Fruit fly (Drosophila melanogaster) whole organism, pupa: Measurements from ENCODE around the gene Shc.
A peak's percentile ranks its signal among the peaks of the same experiment; 100 is the strongest.

Source experiments
- CG10348 ChIP-seq: fragments of 200-800 bp; sonication (Bioruptor generic); IDR thresholded peaks from 2 replicates; pipeline ENCODE4 v1.3.6; 2022; ENCODE audit warnings: missing biosample characterization, missing genetic modification characterization
- CG12605 ChIP-seq: fragments of 200-800 bp; sonication (Bioruptor generic); IDR thresholded peaks from 2 replicates; pipeline ENCODE4 v1.3.6; 2022; ENCODE audit warnings: missing biosample characterization, missing genetic modification characterization
- CG13204 ChIP-seq: fragments of 200-800 bp; sonication (Bioruptor generic); optimal IDR thresholded peaks from 2 replicates; lab custom pipeline; 2018; ENCODE audit warnings: missing biosample characterization, mild to moderate bottlenecking, missing genetic modification characterization, moderate library complexity
- CG17806 ChIP-seq: fragments of 200-800 bp; sonication (Bioruptor generic); optimal IDR thresholded peaks from 2 replicates; lab custom pipeline; 2018; ENCODE audit warnings: missing biosample characterization, mild to moderate bottlenecking, missing genetic modification characterization, moderate library complexity
- CG32121 ChIP-seq: fragments of 200-800 bp; sonication (Bioruptor generic); IDR thresholded peaks from 2 replicates; pipeline ENCODE4 v1.3.6; 2022; ENCODE audit warnings: missing biosample characterization, missing genetic modification characterization
- CG4496 ChIP-seq: fragments of 200-800 bp; sonication (Bioruptor generic); IDR thresholded peaks from 3 replicates; pipeline ENCODE4 v1.3.6; 2022; ENCODE audit warnings: missing biosample characterization, missing genetic modification characterization
- CG8159 ChIP-seq: fragments of 200-800 bp; sonication (Bioruptor generic); optimal IDR thresholded peaks from 3 replicates; lab custom pipeline; 2018; ENCODE audit warnings: missing biosample characterization, mild to moderate bottlenecking, missing genetic modification characterization, moderate library complexity
- EcR ChIP-seq: fragments of 200-800 bp; sonication (Bioruptor generic); optimal IDR thresholded peaks from 3 replicates; lab custom pipeline; 2019; ENCODE audit warnings: missing biosample characterization, missing genetic modification characterization, mild to moderate bottlenecking, moderate library complexity, missing genetic modification reagents
- Pif1A ChIP-seq: fragments of 200-800 bp; sonication (Bioruptor generic); optimal IDR thresholded peaks from 3 replicates; lab custom pipeline; 2016; ENCODE audit warnings: missing biosample characterization, missing genetic modification characterization
- Snoo ChIP-seq: fragments of 200-800 bp; sonication (Bioruptor generic); optimal IDR thresholded peaks from 3 replicates; lab custom pipeline; 2017; ENCODE audit warnings: missing biosample characterization, mild to moderate bottlenecking, missing genetic modification characterization, inconsistent platforms
- fd96Ca ChIP-seq: fragments of 200-800 bp; sonication (Bioruptor generic); IDR thresholded peaks from 3 replicates; pipeline ENCODE4 v1.3.6; 2022; ENCODE audit warnings: missing biosample characterization, missing genetic modification characterization
- gl ChIP-seq: fragments of 200-800 bp; sonication (Bioruptor generic); optimal IDR thresholded peaks from 2 replicates; lab custom pipeline; 2018; ENCODE audit warnings: missing biosample characterization, mild to moderate bottlenecking, missing genetic modification characterization
- rn ChIP-seq: fragments of 200-800 bp; sonication (Bioruptor generic); IDR thresholded peaks from 2 replicates; pipeline ENCODE4 v1.3.6; 2022; ENCODE audit warnings: missing biosample characterization, missing genetic modification characterization

DNA sequence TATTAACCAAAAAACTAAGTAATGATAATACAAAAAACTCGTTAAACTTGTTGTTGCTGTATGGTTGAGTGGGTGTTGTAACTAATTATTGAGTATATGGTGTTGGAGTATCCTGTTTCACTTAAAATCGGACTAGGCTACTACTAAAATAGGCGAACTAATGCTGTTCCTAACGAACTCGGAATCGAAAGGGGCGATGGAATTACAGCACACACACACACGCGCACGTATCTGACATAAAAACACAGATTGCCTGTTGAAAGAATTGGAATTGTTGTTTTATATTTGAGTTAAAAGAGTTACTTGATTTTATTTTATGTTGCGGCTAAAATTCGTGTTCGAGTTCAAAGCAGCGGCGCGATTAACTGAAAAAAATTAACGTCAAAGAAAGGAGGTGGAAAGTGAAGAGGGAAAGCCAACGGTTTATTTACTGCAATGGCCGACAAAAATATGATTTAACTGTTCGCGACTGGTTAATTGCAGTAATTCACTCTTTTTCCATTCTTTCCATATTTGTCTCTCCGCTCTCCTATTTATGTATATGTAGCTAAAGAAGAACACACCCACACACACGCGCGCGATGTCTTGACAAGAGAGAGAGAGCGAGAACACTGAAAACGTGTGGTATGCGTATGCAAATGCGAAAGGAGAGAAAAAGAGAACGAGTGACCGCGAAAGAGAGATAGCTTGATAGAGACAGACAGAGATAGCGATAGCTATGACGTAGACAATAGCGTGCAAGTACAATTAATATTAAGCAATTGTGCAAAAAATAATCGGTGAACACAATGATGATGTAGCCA, 25.3 kb upstream of the Shc start:
- TF ChIP-seq CG12605 (GFP tag; lab: Robert Waterston, UW) (no peak), CG13204 (GFP tag; lab: Kevin White, UChicago) (no peak), CG32121 (GFP tag; lab: Robert Waterston, UW) (no peak), Snoo (tag; lab: Kevin White, UChicago) (no peak), CG10348 (no peak), rn (GFP tag; lab: Robert Waterston, UW) (no peak), EcR (peak; percentile 23), CG17806 (tag; lab: Kevin White, UChicago) (no peak), Pif1A (GFP tag; lab: Kevin White, UChicago) (no peak), gl (tag; lab: Kevin White, UChicago) (no peak), CG4496 (GFP tag; lab: Robert Waterston, UW) (no peak), fd96Ca (GFP tag; lab: Robert Waterston, UW) (no peak), CG8159 (tag; lab: Kevin White, UChicago) (no peak)
